Worm (Caenorhabditis elegans) whole organism, L3 larva: ENCODE measurements around the gene twk-4.

Experiments used
- R02D3.7 ChIP-seq: fragments of 150-350 bp; optimal IDR thresholded peaks from 2 replicates; lab custom pipeline; 2014; ENCODE audit warnings: missing biosample characterization, missing genetic modification characterization
- ceh-28 ChIP-seq: fragments of 150-350 bp; optimal IDR thresholded peaks from 2 replicates; lab custom pipeline; 2014; ENCODE audit warnings: missing biosample characterization, missing genetic modification reagents, missing genetic modification characterization
- egl-5 ChIP-seq: fragments of 150-350 bp; optimal IDR thresholded peaks from 2 replicates; lab custom pipeline; 2017; ENCODE audit warnings: missing biosample characterization, missing genetic modification reagents, missing genetic modification characterization, inconsistent platforms
- elt-1 ChIP-seq: fragments of 150-350 bp; optimal IDR thresholded peaks from 2 replicates; lab custom pipeline; 2014; ENCODE audit warnings: missing biosample characterization, missing genetic modification characterization
- elt-3 ChIP-seq, 3 experiments: fragments of 150-350 bp in 1 of 3; sonication (generic microtip) in 2 of 3; optimal IDR thresholded peaks; 2 replicates in 2 of 3; 4 replicates in 1 of 3; lab custom pipeline; 2014 to 2017; ENCODE audit warnings: missing biosample characterization in 3 of 3, missing genetic modification characterization in 3 of 3
- eor-1 ChIP-seq, 2 experiments: fragments of 150-350 bp; optimal IDR thresholded peaks; 2 replicates each; lab custom pipeline; 2014 to 2018; ENCODE audit warnings: missing biosample characterization in 2 of 2, missing genetic modification characterization in 2 of 2
- fkh-10 ChIP-seq: sonication (generic microtip); optimal IDR thresholded peaks from 2 replicates; lab custom pipeline; 2017; ENCODE audit warnings: missing biosample characterization, missing genetic modification reagents, missing genetic modification characterization
- lin-15B ChIP-seq: fragments of 150-350 bp; optimal IDR thresholded peaks from 2 replicates; lab custom pipeline; 2014; ENCODE audit warnings: missing biosample characterization, missing genetic modification characterization
- nhr-11 ChIP-seq: fragments of 150-350 bp; optimal IDR thresholded peaks from 2 replicates; lab custom pipeline; 2014; ENCODE audit warnings: missing biosample characterization, missing genetic modification characterization
- nhr-23 ChIP-seq: fragments of 150-350 bp; optimal IDR thresholded peaks from 2 replicates; lab custom pipeline; 2014; ENCODE audit warnings: missing biosample characterization, missing genetic modification reagents, missing genetic modification characterization
- nhr-237 ChIP-seq: fragments of 150-350 bp; optimal IDR thresholded peaks from 2 replicates; lab custom pipeline; 2014; ENCODE audit warnings: missing biosample characterization, missing genetic modification characterization
- nhr-25 ChIP-seq: sonication (generic microtip); optimal IDR thresholded peaks from 2 replicates; lab custom pipeline; 2017; ENCODE audit warnings: missing biosample characterization, missing genetic modification characterization
- nhr-28 ChIP-seq: fragments of 150-350 bp; optimal IDR thresholded peaks from 2 replicates; lab custom pipeline; 2014; ENCODE audit warnings: missing biosample characterization, missing genetic modification characterization
- tbx-2 ChIP-seq: sonication (generic microtip); optimal IDR thresholded peaks from 2 replicates; lab custom pipeline; 2016; ENCODE audit warnings: mild to moderate bottlenecking, missing genetic modification characterization, missing compliant biosample characterization
- unc-39 ChIP-seq: sonication (generic microtip); optimal IDR thresholded peaks from 4 replicates; lab custom pipeline; 2017; ENCODE audit warnings: missing biosample characterization, missing genetic modification characterization

twk-4 gene

DNA sequence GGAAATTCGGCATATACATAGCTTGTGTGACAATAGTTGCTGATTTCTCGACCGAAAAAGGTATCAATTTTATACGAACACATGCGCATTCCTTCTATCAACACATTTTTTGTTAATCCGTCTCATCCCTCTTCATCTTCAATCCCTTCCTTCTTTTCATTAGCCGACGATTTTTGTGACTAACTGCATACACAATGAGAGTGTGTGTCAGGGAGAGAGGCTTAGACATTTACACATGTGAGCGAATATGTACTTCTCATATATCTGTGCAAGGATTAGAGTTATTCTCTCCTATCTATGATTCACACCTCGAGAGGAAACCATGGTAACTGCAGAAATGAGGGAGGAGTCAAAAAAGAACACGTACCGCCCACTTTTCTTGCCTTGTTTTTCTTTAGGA is 63.8 kb downstream of the twk-4 start:
- TF ChIP-seq nhr-11 (tag; lab: Kevin White, UChicago) = peak; percentile 23
- TF ChIP-seq nhr-28 (tag; lab: Kevin White, UChicago) = no peak
- TF ChIP-seq R02D3.7 (tag; lab: Kevin White, UChicago) = no peak
- TF ChIP-seq egl-5 (tag; lab: Kevin White, UChicago) = no peak
- no peak for TF ChIP-seq nhr-237 (tag; lab: Kevin White, UChicago)
- TF ChIP-seq unc-39 (tag; lab: Kevin White, UChicago) = no peak
- no peak for TF ChIP-seq ceh-28 (tag; lab: Kevin White, UChicago)
- peak; percentile 49 for TF ChIP-seq nhr-25 (tag; lab: Kevin White, UChicago)
- no peak for TF ChIP-seq fkh-10 (GFP tag; lab: Kevin White, UChicago)
- no peak for TF ChIP-seq tbx-2 (tag; lab: Kevin White, UChicago)
- no peak for TF ChIP-seq eor-1 (tag; optimal IDR thresholded peaks at IDR 0.05; lab: Kevin White, UChicago)
- no peak for TF ChIP-seq nhr-23
- no peak for TF ChIP-seq lin-15B (tag; lab: Kevin White, UChicago)
- TF ChIP-seq elt-1 (tag; lab: Kevin White, UChicago) = no peak
- TF ChIP-seq elt-3 (tag; optimal IDR thresholded peaks at IDR 0.05; lab: Kevin White, UChicago) = no peak
- TF ChIP-seq, all 47 proteins: peak for 2
